Worm (Caenorhabditis elegans) whole organism, L2 larva: ENCODE results near the gene srh-206.
A peak's percentile ranks its signal among the peaks of the same experiment; 100 is the strongest.

ENCODE experiments used
- C34F6.9 ChIP-seq: fragments of 150-350 bp; optimal IDR thresholded peaks from 2 replicates; lab custom pipeline; 2014; ENCODE audit warnings: missing biosample characterization, missing genetic modification characterization
- F13H6.1 ChIP-seq: sonication (generic microtip); optimal IDR thresholded peaks from 2 replicates; lab custom pipeline; 2016; ENCODE audit warnings: missing genetic modification characterization, missing compliant biosample characterization
- R02D3.7 ChIP-seq: fragments of 150-350 bp; optimal IDR thresholded peaks from 2 replicates; lab custom pipeline; 2014; ENCODE audit warnings: missing biosample characterization, missing genetic modification characterization
- Y55F3AM.14 ChIP-seq: fragments of 200-800 bp; sonication (Bioruptor generic); optimal IDR thresholded peaks from 2 replicates; lab custom pipeline; 2018; ENCODE audit warnings: mild to moderate bottlenecking, missing genetic modification characterization, missing compliant biosample characterization
- alr-1 ChIP-seq: fragments of 150-350 bp; optimal IDR thresholded peaks from 2 replicates; lab custom pipeline; 2014; ENCODE audit warnings: missing biosample characterization, missing genetic modification characterization
- aly-2 ChIP-seq: fragments of 150-350 bp; optimal IDR thresholded peaks from 2 replicates; lab custom pipeline; 2014; ENCODE audit warnings: missing biosample characterization, missing genetic modification characterization
- ama-1 ChIP-seq: fragments of 150-350 bp; optimal IDR thresholded peaks from 2 replicates; lab custom pipeline; 2018; ENCODE audit warnings: inconsistent platforms
- blmp-1 ChIP-seq: sonication (generic microtip); optimal IDR thresholded peaks from 2 replicates; lab custom pipeline; 2017; ENCODE audit warnings: missing genetic modification characterization, mild to moderate bottlenecking, missing compliant biosample characterization, antibody characterized with exemption, moderate library complexity; ENCODE audit not compliant: insufficient read depth
- ceh-16 ChIP-seq: fragments of 150-350 bp; optimal IDR thresholded peaks from 2 replicates; lab custom pipeline; 2014; ENCODE audit warnings: missing biosample characterization, missing genetic modification characterization
- ceh-82 ChIP-seq: fragments of 150-350 bp; optimal IDR thresholded peaks from 2 replicates; lab custom pipeline; 2014; ENCODE audit warnings: missing biosample characterization, missing genetic modification characterization
- crh-2 ChIP-seq: sonication (generic microtip); optimal IDR thresholded peaks from 2 replicates; lab custom pipeline; 2017; ENCODE audit warnings: missing biosample characterization, missing genetic modification characterization
- dmd-4 ChIP-seq: sonication (generic microtip); optimal IDR thresholded peaks from 2 replicates; lab custom pipeline; 2017; ENCODE audit warnings: missing biosample characterization, missing genetic modification characterization
- egl-27 ChIP-seq: sonication (generic microtip); optimal IDR thresholded peaks from 3 replicates; lab custom pipeline; 2017; ENCODE audit warnings: missing biosample characterization, missing genetic modification reagents, missing genetic modification characterization
- elt-1 ChIP-seq: fragments of 150-350 bp; optimal IDR thresholded peaks from 2 replicates; lab custom pipeline; 2014; ENCODE audit warnings: missing biosample characterization, missing genetic modification characterization
- fos-1 ChIP-seq: fragments of 150-350 bp; optimal IDR thresholded peaks from 2 replicates; lab custom pipeline; 2014; ENCODE audit warnings: missing biosample characterization, missing genetic modification characterization
- gmeb-1 ChIP-seq: fragments of 150-350 bp; optimal IDR thresholded peaks from 2 replicates; lab custom pipeline; 2014; ENCODE audit warnings: missing biosample characterization, missing genetic modification characterization
- lin-11 ChIP-seq: fragments of 150-350 bp; sonication (generic microtip); optimal IDR thresholded peaks from 2 replicates; lab custom pipeline; 2014; ENCODE audit warnings: missing biosample characterization, missing genetic modification characterization, inconsistent platforms, mixed read lengths
- lin-13 ChIP-seq: fragments of 150-350 bp; optimal IDR thresholded peaks from 2 replicates; lab custom pipeline; 2014; ENCODE audit warnings: missing biosample characterization, missing genetic modification reagents, missing genetic modification characterization
- lsy-2 ChIP-seq, 2 experiments: fragments of 150-350 bp in 1 of 2; sonication (generic microtip) in 1 of 2; optimal IDR thresholded peaks; 2 replicates each; lab custom pipeline; 2014 to 2017; ENCODE audit warnings: missing biosample characterization in 2 of 2, missing genetic modification characterization in 2 of 2
- mab-5 ChIP-seq: fragments of 150-350 bp; optimal IDR thresholded peaks from 2 replicates; lab custom pipeline; 2014; ENCODE audit warnings: missing biosample characterization, missing genetic modification characterization
- mdl-1 ChIP-seq, 2 experiments: fragments of 150-350 bp in 1 of 2; sonication (generic microtip) in 1 of 2; optimal IDR thresholded peaks; 2 replicates each; lab custom pipeline; 2017; ENCODE audit warnings: missing biosample characterization in 2 of 2, missing genetic modification characterization in 2 of 2
- nhr-10 ChIP-seq: sonication (generic microtip); optimal IDR thresholded peaks from 2 replicates; lab custom pipeline; 2017; ENCODE audit warnings: missing biosample characterization, missing genetic modification characterization
- nhr-11 ChIP-seq: fragments of 150-350 bp; optimal IDR thresholded peaks from 2 replicates; lab custom pipeline; 2014; ENCODE audit warnings: missing biosample characterization, missing genetic modification characterization
- nhr-129 ChIP-seq: fragments of 150-350 bp; optimal IDR thresholded peaks from 2 replicates; lab custom pipeline; 2014; ENCODE audit warnings: missing biosample characterization, missing genetic modification characterization
- nhr-21 ChIP-seq: fragments of 150-350 bp; optimal IDR thresholded peaks from 2 replicates; lab custom pipeline; 2014; ENCODE audit warnings: missing biosample characterization, missing genetic modification characterization
- nhr-23 ChIP-seq: fragments of 150-350 bp; optimal IDR thresholded peaks from 2 replicates; lab custom pipeline; 2014; ENCODE audit warnings: missing biosample characterization, missing genetic modification reagents, missing genetic modification characterization
- nhr-237 ChIP-seq: fragments of 150-350 bp; optimal IDR thresholded peaks from 2 replicates; lab custom pipeline; 2014; ENCODE audit warnings: missing biosample characterization, missing genetic modification characterization
- nhr-25 ChIP-seq: fragments of 150-350 bp; sonication (generic microtip); optimal IDR thresholded peaks from 3 replicates; lab custom pipeline; 2014; ENCODE audit warnings: missing biosample characterization, missing genetic modification characterization
- nhr-6 ChIP-seq: fragments of 150-350 bp; optimal IDR thresholded peaks from 2 replicates; lab custom pipeline; 2014; ENCODE audit warnings: missing biosample characterization, missing genetic modification characterization
- nhr-77 ChIP-seq: fragments of 150-350 bp; optimal IDR thresholded peaks from 2 replicates; lab custom pipeline; 2014; ENCODE audit warnings: missing biosample characterization, missing genetic modification characterization
- peb-1 ChIP-seq: fragments of 150-350 bp; optimal IDR thresholded peaks from 2 replicates; lab custom pipeline; 2014; ENCODE audit warnings: missing biosample characterization, missing genetic modification characterization
- sem-4 ChIP-seq: fragments of 150-350 bp; optimal IDR thresholded peaks from 2 replicates; lab custom pipeline; 2014; ENCODE audit warnings: missing biosample characterization, missing genetic modification reagents, missing genetic modification characterization
- skn-1 ChIP-seq: sonication (generic microtip); optimal IDR thresholded peaks from 2 replicates; lab custom pipeline; 2017; ENCODE audit warnings: missing biosample characterization, missing genetic modification characterization
- sma-3 ChIP-seq: sonication (generic microtip); optimal IDR thresholded peaks from 2 replicates; lab custom pipeline; 2016; ENCODE audit warnings: missing genetic modification reagents, missing genetic modification characterization, missing compliant biosample characterization
- sma-9 ChIP-seq, 2 experiments: fragments of 150-350 bp in 1 of 2; sonication (generic microtip) in 1 of 2; optimal IDR thresholded peaks; 2 replicates each; lab custom pipeline; 2014 to 2016; ENCODE audit warnings: missing genetic modification characterization in 2 of 2, mild to moderate bottlenecking in 1 of 2, missing biosample characterization in 1 of 2, missing compliant biosample characterization in 1 of 2, missing genetic modification reagents in 1 of 2, moderate library complexity in 1 of 2
- snpc-4 ChIP-seq: fragments of 150-350 bp; optimal IDR thresholded peaks from 2 replicates; lab custom pipeline; 2014; ENCODE audit warnings: missing biosample characterization, missing genetic modification characterization
- unc-39 ChIP-seq: fragments of 150-350 bp; optimal IDR thresholded peaks from 2 replicates; lab custom pipeline; 2014; ENCODE audit warnings: missing biosample characterization, missing genetic modification characterization
- unc-55 ChIP-seq: fragments of 150-350 bp; sonication (generic microtip); optimal IDR thresholded peaks from 3 replicates; lab custom pipeline; 2014; ENCODE audit warnings: missing biosample characterization, missing genetic modification reagents, missing genetic modification characterization
- unc-62 ChIP-seq: fragments of 150-350 bp; optimal IDR thresholded peaks from 2 replicates; lab custom pipeline; 2014; ENCODE audit warnings: missing biosample characterization, missing genetic modification reagents, missing genetic modification characterization
- zag-1 ChIP-seq: fragments of 150-350 bp; optimal IDR thresholded peaks from 2 replicates; lab custom pipeline; 2014; ENCODE audit warnings: missing biosample characterization, missing genetic modification characterization
- ztf-1 ChIP-seq: fragments of 200-800 bp; sonication (Bioruptor generic); conservative IDR thresholded peaks from 2 replicates; pipeline ENCODE4 v1.3.6; 2022; ENCODE audit warnings: missing genetic modification characterization, missing compliant biosample characterization
- ztf-11 ChIP-seq: sonication (generic microtip); optimal IDR thresholded peaks from 2 replicates; lab custom pipeline; 2017; ENCODE audit warnings: missing biosample characterization, missing genetic modification characterization
- ztf-4 ChIP-seq: fragments of 150-350 bp; optimal IDR thresholded peaks from 2 replicates; lab custom pipeline; 2014; ENCODE audit warnings: missing biosample characterization, missing genetic modification characterization

Gene srh-206

ce11 chrV:16974919-16975318 is 20.3 kb upstream of the srh-206 start, which contains the start of gene srx-54:
TSS of gene srx-54 (plus strand) at chrV:16975219.
- no peak for TF ChIP-seq unc-55 (GFP tag; lab: Kevin White, UChicago)
- TF ChIP-seq unc-62 (GFP tag; lab: Kevin White, UChicago), result no peak

- no peak for TF ChIP-seq unc-39
- TF ChIP-seq ceh-16 (tag; lab: Kevin White, UChicago), result no peak
- no peak for TF ChIP-seq ztf-4 (tag; lab: Kevin White, UChicago)
- TF ChIP-seq nhr-11 (tag; lab: Kevin White, UChicago), result no peak
- no peak for TF ChIP-seq gmeb-1 (tag; lab: Kevin White, UChicago)
- TF ChIP-seq skn-1 (tag; lab: Kevin White, UChicago), result no peak
- no peak for TF ChIP-seq crh-2 (tag; lab: Kevin White, UChicago)
- TF ChIP-seq F13H6.1 (tag; lab: Kevin White, UChicago), result no peak
- TF ChIP-seq nhr-77, result no peak
- no peak for TF ChIP-seq sma-9 (GFP tag; optimal IDR thresholded peaks at IDR 0.05; lab: Kevin White, UChicago)
- TF ChIP-seq sma-9 (tag; optimal IDR thresholded peaks at IDR 0.05; lab: Kevin White, UChicago), result no peak
- no peak for TF ChIP-seq ama-1 (lab: Kevin White, UChicago)
Measured at ce11 chrV:16973338-16973737, 18.7 kb upstream of the srh-206 start.

ce11 chrV:16972134-16972533 is 17.5 kb upstream of the srh-206 start, which contains the start of gene srh-119:
TSS of gene srh-119 (plus strand) at chrV:16972434.
- TF ChIP-seq R02D3.7 (tag; lab: Kevin White, UChicago) (no peak), aly-2 (tag; lab: Kevin White, UChicago) (no peak), blmp-1 (tag; lab: Kevin White, UChicago) (no peak), nhr-21 (no peak), elt-1 (tag; lab: Kevin White, UChicago) (no peak), nhr-10 (tag; lab: Kevin White, UChicago) (no peak), ztf-4 (tag; lab: Kevin White, UChicago) (no peak)

ce11 chrV:16966636-16967035 is 12.0 kb upstream of the srh-206 start, which contains the start of gene fbxa-90:
TSS of gene fbxa-90 (plus strand) at chrV:16966814.
- TF ChIP-seq lin-13 (GFP tag; lab: Kevin White, UChicago), result no peak
- TF ChIP-seq nhr-129 (tag; lab: Kevin White, UChicago), result peak; percentile 22

- TF ChIP-seq lin-13 (GFP tag; lab: Kevin White, UChicago) (peak; percentile 94), snpc-4 (peak; percentile 93), ztf-1 (no peak), lin-11 (tag; lab: Kevin White, UChicago) (peak; percentile 66), ztf-4 (tag; lab: Kevin White, UChicago) (peak; percentile 34), nhr-6 (tag; lab: Kevin White, UChicago) (peak; percentile 78), gmeb-1 (tag; lab: Kevin White, UChicago) (peak; percentile 99), nhr-129 (tag; lab: Kevin White, UChicago) (peak; percentile 93), blmp-1 (tag; lab: Kevin White, UChicago) (peak; percentile 34), unc-55 (GFP tag; lab: Kevin White, UChicago) (peak; percentile 96), sem-4 (tag; lab: Kevin White, UChicago) (peak; percentile 77), lsy-2 (tag; optimal IDR thresholded peaks at IDR 0.05; lab: Kevin White, UChicago) (peak; percentile 84 to 93), ama-1 (lab: Kevin White, UChicago) (no peak), nhr-11 (tag; lab: Kevin White, UChicago) (no peak), dmd-4 (tag; lab: Kevin White, UChicago) (peak; percentile 29), F13H6.1 (tag; lab: Kevin White, UChicago) (peak; percentile 85), Y55F3AM.14 (GFP tag; lab: Kevin White, UChicago) (peak; percentile 13), R02D3.7 (tag; lab: Kevin White, UChicago) (peak; percentile 29), alr-1 (tag; lab: Kevin White, UChicago) (no peak), ztf-11 (tag; lab: Kevin White, UChicago) (no peak), nhr-10 (tag; lab: Kevin White, UChicago) (peak; percentile 69), nhr-237 (tag; lab: Kevin White, UChicago) (peak; percentile 64), ceh-16 (tag; lab: Kevin White, UChicago) (peak; percentile 33), mdl-1 (tag; optimal IDR thresholded peaks at IDR 0.05; lab: Kevin White, UChicago) (peak in 1 of 2 experiments; percentile 34), nhr-23 (tag; lab: Kevin White, UChicago) (no peak), egl-27 (tag; lab: Kevin White, UChicago) (peak; percentile 84), nhr-25 (tag; lab: Kevin White, UChicago) (peak; percentile 84), sma-3 (GFP tag; lab: Kevin White, UChicago) (peak; percentile 92), mab-5 (peak; percentile 95), C34F6.9 (peak; percentile 94), peb-1 (tag; lab: Kevin White, UChicago) (no peak), nhr-21 (peak; percentile 83), skn-1 (tag; lab: Kevin White, UChicago) (no peak), ceh-82 (peak; percentile 72), crh-2 (tag; lab: Kevin White, UChicago) (peak; percentile 96), fos-1 (peak; percentile 63), zag-1 (peak; percentile 75)
Measured at ce11 chrV:16965655-16966054, 11.0 kb upstream of the srh-206 start, which contains the start of gene efl-1. TSS of gene efl-1 (minus strand) at chrV:16965675.
